Worm (Caenorhabditis elegans): ENCODE measurements around the gene srd-27.
"Not testable (repeated sequence)": the region's sequence is repeated elsewhere in the genome, so short reads cannot be mapped to it uniquely, and the experiment has no call there.

- TF ChIP-seq tbx-11 (GFP tag; IDR thresholded peaks at IDR 0.05); ceh-13 (GFP tag; optimal IDR thresholded peaks at IDR 0.05); ama-1 (optimal IDR thresholded peaks at IDR 0.05); sea-1 (GFP tag; conservative IDR thresholded peaks at IDR 0.05); ceh-36 (tag; optimal IDR thresholded peaks at IDR 0.05); B0310.2 (tag; optimal IDR thresholded peaks at IDR 0.05); F13C5.2 (tag; optimal IDR thresholded peaks at IDR 0.05): not testable (repeated sequence)
- peak; percentile 28; the same call in 1 of the 2 replicates for TF ChIP-seq flt-1 (GFP tag; IDR thresholded peaks at IDR 0.05)
These were observed 35.8 kb upstream of the srd-27 start for ce11 chrV:15767385-15767784.
